Worm (Caenorhabditis elegans): ENCODE data around the gene Y116A8C.30.
A peak's percentile ranks its signal among the peaks of the same experiment; 100 is the strongest.

Gene Y116A8C.30

DNA sequence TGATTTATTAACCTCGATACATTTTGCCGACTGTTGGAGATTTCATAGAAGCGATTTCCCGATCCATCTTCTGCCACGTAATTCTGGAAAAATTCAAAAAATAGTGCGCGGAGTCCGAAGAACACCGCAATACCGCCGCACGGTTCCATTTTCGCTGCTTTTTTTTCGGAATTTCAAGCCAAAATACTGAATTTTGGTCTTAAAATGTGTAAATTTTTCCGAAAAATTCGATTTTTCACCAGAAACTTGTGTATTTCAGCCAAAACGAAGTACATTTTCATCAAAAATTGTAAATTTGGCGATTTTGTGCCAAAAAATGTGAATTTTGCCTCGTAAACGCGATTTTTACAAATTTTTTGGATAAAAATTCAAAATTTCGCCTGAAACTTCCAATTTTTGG lies 399 bp downstream of the Y116A8C.30 start:
- no peak for TF ChIP-seq efl-1 (optimal IDR thresholded peaks at IDR 0.05)
- TF ChIP-seq efl-1 (GFP tag; optimal IDR thresholded peaks at IDR 0.05 in 1 of 2): peak in 1 of 2 experiments; percentile 29
- no peak for TF ChIP-seq xbp-1 (tag; optimal IDR thresholded peaks at IDR 0.05)

DNA sequence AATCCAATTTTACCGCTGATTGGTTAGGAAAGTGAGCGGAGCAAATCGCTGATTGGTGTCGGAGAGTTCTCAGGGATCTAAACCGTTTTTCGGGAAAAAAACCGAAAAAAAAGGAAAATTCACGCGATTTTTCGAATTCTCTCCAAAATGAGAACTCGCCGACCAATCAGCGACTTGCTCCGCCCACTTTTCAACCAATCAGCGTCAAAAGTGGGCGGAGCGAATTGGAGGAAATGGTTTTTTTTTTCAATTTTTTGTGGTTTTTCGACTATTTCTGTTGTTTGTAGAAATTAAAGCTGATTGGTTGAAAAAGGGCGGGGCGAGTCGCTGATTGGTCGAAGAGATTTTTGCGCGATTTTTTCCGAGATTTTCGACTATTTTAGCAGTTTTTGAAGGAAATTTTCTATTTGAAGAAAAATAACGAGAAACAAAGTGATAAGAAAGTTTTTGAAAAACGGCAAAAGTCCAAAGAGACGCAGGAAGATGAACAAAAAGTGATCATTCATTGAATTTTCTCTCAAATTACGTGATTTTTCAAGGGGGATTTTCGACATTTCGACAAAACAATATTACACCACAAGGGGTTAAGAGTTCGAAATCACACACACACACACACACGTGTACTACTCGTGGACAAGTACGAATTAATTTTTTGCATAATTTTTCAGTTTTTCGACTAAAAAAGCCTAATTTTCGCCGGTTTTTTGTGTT lies 2.7 kb downstream of the Y116A8C.30 start:
- no peak for TF ChIP-seq ets-5 (GFP tag; IDR thresholded peaks at IDR 0.05)
- TF ChIP-seq lin-35 (GFP tag; optimal IDR thresholded peaks at IDR 0.05): peak in 1 of 2 experiments; percentile 15
- TF ChIP-seq hlh-17 (GFP tag; optimal IDR thresholded peaks at IDR 0.05; ENCODE audit: borderline replicate concordance): no peak
- no peak for TF ChIP-seq dpl-1 (GFP tag; optimal IDR thresholded peaks at IDR 0.05)
- no peak for TF ChIP-seq fkh-8 (tag; optimal IDR thresholded peaks at IDR 0.05)
- no peak for TF ChIP-seq fkh-10 (GFP tag; optimal IDR thresholded peaks at IDR 0.05)
- no peak for TF ChIP-seq C34B4.2 (tag; optimal IDR thresholded peaks at IDR 0.05)
- no peak for TF ChIP-seq nhr-85 (tag)
- TF ChIP-seq lin-14 (GFP tag; optimal IDR thresholded peaks at IDR 0.05): no peak
- no peak for TF ChIP-seq nhr-20 (tag; optimal IDR thresholded peaks at IDR 0.05)
- TF ChIP-seq fkh-4 (tag; optimal IDR thresholded peaks at IDR 0.05; ENCODE audit: borderline replicate concordance): no peak
- peak in 1 of 2 experiments; percentile 11 for TF ChIP-seq lsy-2 (tag; optimal IDR thresholded peaks at IDR 0.05)
- TF ChIP-seq vab-15 (tag; optimal IDR thresholded peaks at IDR 0.05): no peak
- peak; percentile 36 for TF ChIP-seq rnt-1 (tag; optimal IDR thresholded peaks at IDR 0.05)
- TF ChIP-seq nhr-19 (GFP tag; conservative IDR thresholded peaks at IDR 0.05): peak; percentile 34; the same call in 1 of the 2 replicates
- TF ChIP-seq aha-1 (tag; optimal IDR thresholded peaks at IDR 0.05): no peak
- no peak for TF ChIP-seq nhr-76 (tag; optimal IDR thresholded peaks at IDR 0.05)
- TF ChIP-seq nhr-90 (tag; optimal IDR thresholded peaks at IDR 0.05; ENCODE audit: poor library complexity): no peak
- no peak for TF ChIP-seq hlh-4 (tag; optimal IDR thresholded peaks at IDR 0.05)
- TF ChIP-seq zip-4 (GFP tag; optimal IDR thresholded peaks at IDR 0.05): no peak
- TF ChIP-seq snu-23 (GFP tag; optimal IDR thresholded peaks at IDR 0.05): peak; percentile 42
- no peak for TF ChIP-seq elt-3 (tag; optimal IDR thresholded peaks at IDR 0.05)
- TF ChIP-seq nhr-71 (tag; optimal IDR thresholded peaks at IDR 0.05): peak; percentile 17
- TF ChIP-seq ztf-11 (tag; optimal IDR thresholded peaks at IDR 0.05): no peak
- TF ChIP-seq nhr-28 (tag; optimal IDR thresholded peaks at IDR 0.05): no peak
- no peak for TF ChIP-seq grh-1 (GFP tag; IDR thresholded peaks at IDR 0.05)

DNA sequence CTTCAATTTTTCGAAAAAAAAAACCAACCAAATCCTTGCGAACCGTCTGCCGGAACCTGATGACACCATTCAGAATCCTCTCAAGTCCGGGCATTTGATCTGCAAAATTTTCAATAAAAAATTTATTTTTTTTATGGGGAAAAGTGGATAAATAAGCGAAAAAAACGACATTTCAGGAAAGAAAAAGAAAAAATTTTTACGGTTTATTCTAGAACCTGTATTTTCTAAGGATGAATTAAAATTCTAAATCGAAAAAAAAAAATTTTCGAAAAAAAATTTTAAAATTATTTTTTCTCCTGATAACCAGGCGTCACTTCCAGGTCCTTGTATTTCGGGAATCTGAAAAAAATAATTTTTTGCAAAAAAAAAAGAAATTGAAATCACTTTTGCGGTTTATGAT lies 3.4 kb downstream of the Y116A8C.30 start, which contains the start of gene bca-2:
bca-2 (minus strand) TSS at position 101 of the 400 bp plus-strand sequence.
- TF ChIP-seq fkh-8 (tag; optimal IDR thresholded peaks at IDR 0.05) (no peak), xbp-1 (tag; optimal IDR thresholded peaks at IDR 0.05) (no peak), mef-2 (tag; optimal IDR thresholded peaks at IDR 0.05) (no peak), dsc-1 (tag; optimal IDR thresholded peaks at IDR 0.05) (no peak), unc-98 (GFP tag; IDR thresholded peaks at IDR 0.05) (no peak), nhr-85 (tag) (no peak), aha-1 (tag; optimal IDR thresholded peaks at IDR 0.05) (no peak), lsy-2 (tag; optimal IDR thresholded peaks at IDR 0.05) (no peak), ceh-8 (GFP tag; optimal IDR thresholded peaks at IDR 0.05) (no peak), lin-39 (tag; optimal IDR thresholded peaks at IDR 0.05) (no peak), nhr-84 (tag; optimal IDR thresholded peaks at IDR 0.05) (no peak), nhr-20 (tag; optimal IDR thresholded peaks at IDR 0.05) (no peak), blmp-1 (tag; optimal IDR thresholded peaks at IDR 0.05) (no peak), snu-23 (GFP tag; optimal IDR thresholded peaks at IDR 0.05) (no peak)

DNA sequence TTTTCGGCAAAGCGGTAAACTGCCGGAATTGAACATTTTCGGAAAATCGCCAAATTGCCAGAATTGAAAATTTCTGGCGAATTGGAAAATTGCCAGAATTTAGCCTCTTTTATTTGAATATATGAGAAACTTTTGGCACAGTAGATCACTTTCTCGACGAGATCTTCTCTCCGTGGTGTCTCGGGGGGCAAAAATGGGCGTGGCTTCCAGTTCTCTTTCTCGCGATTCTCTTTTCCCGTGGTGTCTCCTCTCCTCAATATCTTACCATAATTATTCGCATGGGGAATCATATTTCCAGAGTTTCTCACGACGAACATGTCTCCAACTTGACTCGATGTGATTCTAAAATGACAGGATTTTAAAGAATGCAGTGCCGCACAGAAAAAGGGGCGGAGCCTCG lies 4.4 kb downstream of the Y116A8C.30 start:
- TF ChIP-seq fos-1 (tag; optimal IDR thresholded peaks at IDR 0.05) (no peak), nhr-12 (tag; optimal IDR thresholded peaks at IDR 0.05) (no peak), mep-1 (tag; optimal IDR thresholded peaks at IDR 0.05) (no peak), lir-3 (tag; optimal IDR thresholded peaks at IDR 0.05; ENCODE audit: poor library complexity) (no peak), unc-86 (tag; optimal IDR thresholded peaks at IDR 0.05) (no peak), ces-1 (GFP tag; optimal IDR thresholded peaks at IDR 0.05) (no peak), zip-4 (GFP tag; optimal IDR thresholded peaks at IDR 0.05) (no peak), efl-1 (optimal IDR thresholded peaks at IDR 0.05) (no peak), efl-1 (GFP tag; optimal IDR thresholded peaks at IDR 0.05 in 1 of 2) (peak in 1 of 2 experiments; percentile 43), lsy-2 (tag; optimal IDR thresholded peaks at IDR 0.05) (no peak), nhr-85 (tag) (peak; percentile 14), pag-3 (tag; optimal IDR thresholded peaks at IDR 0.05; ENCODE audit: borderline replicate concordance, insufficient read depth) (no peak), hpl-2 (GFP tag; optimal IDR thresholded peaks at IDR 0.05) (no peak), tlp-1 (tag; optimal IDR thresholded peaks at IDR 0.05) (no peak)
